Worm (Caenorhabditis elegans) whole organism, mixed stage, embryonic: Measurements from ENCODE around the gene K06H7.8.

Source experiments
- M03D4.4 ChIP-seq: sonication (generic microtip); optimal IDR thresholded peaks from 2 replicates; lab custom pipeline; 2017; ENCODE audit warnings: mild to moderate bottlenecking, missing genetic modification characterization, missing compliant biosample characterization
- blmp-1 ChIP-seq: fragments of 150-350 bp; optimal IDR thresholded peaks from 2 replicates; lab custom pipeline; 2014; ENCODE audit warnings: missing biosample characterization, missing genetic modification characterization
- drap-1 ChIP-seq: fragments of 200-800 bp; sonication (Bioruptor generic); optimal IDR thresholded peaks from 3 replicates; lab custom pipeline; 2018; ENCODE audit warnings: mild to moderate bottlenecking, missing genetic modification characterization, missing compliant biosample characterization
- elt-1 ChIP-seq: sonication (generic microtip); optimal IDR thresholded peaks from 2 replicates; lab custom pipeline; 2017; ENCODE audit warnings: missing genetic modification characterization, mild to moderate bottlenecking, missing compliant biosample characterization, antibody characterized with exemption, moderate library complexity, borderline replicate concordance; ENCODE audit not compliant: insufficient read depth
- elt-3 ChIP-seq: fragments of 150-350 bp; optimal IDR thresholded peaks from 2 replicates; lab custom pipeline; 2014; ENCODE audit warnings: missing biosample characterization, missing genetic modification characterization
- flh-1 ChIP-seq: fragments of 200-800 bp; sonication (Bioruptor generic); optimal IDR thresholded peaks from 2 replicates; lab custom pipeline; 2018; ENCODE audit warnings: mild to moderate bottlenecking, missing genetic modification characterization, moderate library complexity, missing compliant biosample characterization
- hlh-1 ChIP-seq: fragments of 150-350 bp; optimal IDR thresholded peaks from 2 replicates; lab custom pipeline; 2014; ENCODE audit warnings: missing biosample characterization, missing genetic modification reagents, missing genetic modification characterization
- lin-32 ChIP-seq: fragments of 200-800 bp; sonication (Bioruptor generic); optimal IDR thresholded peaks from 2 replicates; lab custom pipeline; 2018; ENCODE audit warnings: mild to moderate bottlenecking, missing genetic modification characterization, missing compliant biosample characterization
- nhr-12 ChIP-seq: fragments of 150-350 bp; optimal IDR thresholded peaks from 2 replicates; lab custom pipeline; 2014; ENCODE audit warnings: missing biosample characterization, missing genetic modification characterization
- nhr-28 ChIP-seq: fragments of 150-350 bp; optimal IDR thresholded peaks from 2 replicates; lab custom pipeline; 2014; ENCODE audit warnings: missing biosample characterization, missing genetic modification characterization
- sem-2 ChIP-seq: fragments of 200-800 bp; sonication (Bioruptor generic); optimal IDR thresholded peaks from 2 replicates; lab custom pipeline; 2018; ENCODE audit warnings: mild to moderate bottlenecking, missing genetic modification characterization, missing compliant biosample characterization
- tbx-8 ChIP-seq: fragments of 200-800 bp; sonication (Bioruptor generic); optimal IDR thresholded peaks from 2 replicates; lab custom pipeline; 2018; ENCODE audit warnings: mild to moderate bottlenecking, missing genetic modification characterization, moderate library complexity, missing compliant biosample characterization
- unc-120 ChIP-seq: sonication (generic microtip); optimal IDR thresholded peaks from 2 replicates; lab custom pipeline; 2017; ENCODE audit warnings: missing genetic modification characterization, missing compliant biosample characterization; ENCODE audit not compliant: poor library complexity, severe bottlenecking
- unc-62 ChIP-seq: fragments of 150-350 bp; optimal IDR thresholded peaks from 2 replicates; lab custom pipeline; 2014; ENCODE audit warnings: missing biosample characterization, missing genetic modification reagents, missing genetic modification characterization
- ztf-11 ChIP-seq: fragments of 150-350 bp; optimal IDR thresholded peaks from 2 replicates; lab custom pipeline; 2014; ENCODE audit warnings: missing biosample characterization, missing genetic modification characterization

Gene K06H7.8

DNA sequence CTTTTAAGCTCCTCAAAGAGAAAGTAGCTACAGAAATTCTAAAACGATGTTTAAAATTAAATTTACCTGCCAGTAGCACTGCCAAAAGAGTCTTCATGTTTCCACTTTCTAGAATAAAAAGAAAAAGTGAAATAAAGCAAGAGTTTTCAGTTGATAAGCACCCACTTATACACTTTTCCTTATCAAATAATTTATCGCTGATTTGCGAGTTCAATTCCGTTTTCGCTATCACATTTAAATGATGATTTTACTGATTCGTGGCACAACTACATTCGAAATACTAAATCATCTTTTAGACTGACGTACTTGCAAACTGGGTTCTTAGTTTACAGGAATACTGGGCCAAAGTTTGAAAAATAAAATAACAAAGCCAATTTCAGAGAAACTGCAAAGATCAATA, 47.1 kb downstream of the K06H7.8 start, which contains the start of gene K12H4.7:
K12H4.7 (minus strand) TSS at position 138 of the 400 bp plus-strand sequence.
- TF ChIP-seq nhr-12: no peak
- no peak for TF ChIP-seq lin-32 (GFP tag; lab: Kevin White, UChicago)
- TF ChIP-seq blmp-1 (tag; lab: Kevin White, UChicago): no peak
- TF ChIP-seq sem-2 (GFP tag; lab: Kevin White, UChicago): no peak
- TF ChIP-seq M03D4.4: no peak
- no peak for TF ChIP-seq elt-3 (tag; lab: Kevin White, UChicago)
- no peak for TF ChIP-seq hlh-1
- no peak for TF ChIP-seq drap-1 (GFP tag; lab: Kevin White, UChicago)

DNA sequence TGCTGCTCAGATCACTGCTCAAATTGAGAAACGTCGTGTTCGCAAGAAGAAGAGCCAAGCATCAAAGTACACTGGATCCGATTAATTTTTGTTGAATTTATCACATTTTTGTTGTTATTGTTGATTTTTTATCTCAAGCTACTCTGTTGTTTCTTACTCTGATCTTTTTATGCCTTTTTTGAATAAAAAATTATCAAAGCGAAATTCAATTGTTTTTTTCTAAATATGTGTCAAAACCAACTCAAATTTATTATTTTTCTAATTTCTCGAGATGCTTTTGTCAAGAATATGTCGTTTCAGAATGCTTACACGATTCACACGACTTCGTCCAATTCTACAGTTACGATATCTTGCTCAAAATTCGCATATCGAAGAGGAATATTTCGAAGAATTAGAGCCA, 50.6 kb downstream of the K06H7.8 start, which contains the start of gene K12H4.2:
K12H4.2 (plus strand) TSS at position 301 of the 400 bp plus-strand sequence.
- no peak for TF ChIP-seq unc-62 (GFP tag; lab: Kevin White, UChicago)
- no peak for TF ChIP-seq nhr-28 (tag; lab: Kevin White, UChicago)
- no peak for TF ChIP-seq M03D4.4
- TF ChIP-seq flh-1: no peak
- TF ChIP-seq unc-120 (tag; lab: Kevin White, UChicago): no peak
- no peak for TF ChIP-seq tbx-8 (GFP tag; lab: Kevin White, UChicago)
- TF ChIP-seq elt-1 (tag; lab: Kevin White, UChicago): no peak
- TF ChIP-seq ztf-11: no peak
- TF ChIP-seq lin-32 (GFP tag; lab: Kevin White, UChicago): no peak
